Worm (Caenorhabditis elegans) whole organism, young adult: ENCODE results near the gene gcy-11.

Experiments used
- B0019.2 ChIP-seq: fragments of 200-800 bp; sonication (Bioruptor generic); conservative IDR thresholded peaks from 2 replicates; pipeline ENCODE4 v1.3.6; 2022; ENCODE audit warnings: missing genetic modification reagents, missing genetic modification characterization, missing compliant biosample characterization
- C17E4.6 ChIP-seq: fragments of 200-800 bp; sonication (Bioruptor generic); IDR thresholded peaks from 2 replicates; pipeline ENCODE4 v1.3.6; 2022; ENCODE audit warnings: missing genetic modification reagents, missing genetic modification characterization, missing compliant biosample characterization
- F49E8.2 ChIP-seq: sonication (generic microtip); optimal IDR thresholded peaks from 3 replicates; lab custom pipeline; 2017; ENCODE audit warnings: missing genetic modification characterization, mild to moderate bottlenecking, missing compliant biosample characterization, antibody characterized with exemption, moderate library complexity; ENCODE audit not compliant: insufficient read depth
- K11D2.4 ChIP-seq: fragments of 200-800 bp; sonication (Bioruptor generic); IDR thresholded peaks from 2 replicates; pipeline ENCODE4 v1.3.6; 2022; ENCODE audit warnings: missing genetic modification reagents, missing genetic modification characterization, missing compliant biosample characterization
- ZK185.1 ChIP-seq: sonication (generic microtip); optimal IDR thresholded peaks from 2 replicates; lab custom pipeline; 2016; ENCODE audit warnings: mild to moderate bottlenecking, missing genetic modification characterization, missing compliant biosample characterization; ENCODE audit not compliant: poor library complexity, severe bottlenecking
- ama-1 ChIP-seq, 3 experiments: fragments of 150-350 bp in 1 of 3; sonication (generic microtip) in 2 of 3; optimal IDR thresholded peaks; 2 replicates each; lab custom pipeline; 2014 to 2018; ENCODE audit warnings: missing biosample characterization in 2 of 3, missing genetic modification characterization in 2 of 3, missing genetic modification reagents in 2 of 3
- attf-5 ChIP-seq: fragments of 200-800 bp; sonication (Bioruptor generic); optimal IDR thresholded peaks from 2 replicates; lab custom pipeline; 2018; ENCODE audit warnings: mild to moderate bottlenecking, missing genetic modification characterization, missing compliant biosample characterization
- cebp-1 ChIP-seq, 2 experiments: fragments of 200-800 bp in 1 of 2; sonication (Bioruptor generic) in 1 of 2; sonication (generic microtip) in 1 of 2; IDR thresholded peaks in 1 of 2; optimal IDR thresholded peaks in 1 of 2; 2 replicates each; pipeline versions ENCODE4 v1.3.6 to Lab custom; 2017 to 2022; ENCODE audit warnings: missing compliant biosample characterization in 2 of 2, missing genetic modification characterization in 2 of 2, mild to moderate bottlenecking in 1 of 2, missing genetic modification reagents in 1 of 2, moderate library complexity in 1 of 2
- ceh-100 ChIP-seq: fragments of 200-800 bp; sonication (Bioruptor generic); IDR thresholded peaks from 2 replicates; pipeline ENCODE4 v1.3.6; 2022; ENCODE audit warnings: missing genetic modification reagents, missing genetic modification characterization, missing compliant biosample characterization
- ceh-27 ChIP-seq: fragments of 200-800 bp; sonication (Bioruptor generic); optimal IDR thresholded peaks from 2 replicates; lab custom pipeline; 2018; ENCODE audit warnings: mild to moderate bottlenecking, missing genetic modification characterization, moderate library complexity, missing compliant biosample characterization
- chd-7 ChIP-seq: sonication (generic microtip); optimal IDR thresholded peaks from 2 replicates; lab custom pipeline; 2016; ENCODE audit warnings: mild to moderate bottlenecking, missing genetic modification characterization, moderate library complexity, missing compliant biosample characterization
- die-1 ChIP-seq: sonication (generic microtip); optimal IDR thresholded peaks from 2 replicates; lab custom pipeline; 2016; ENCODE audit warnings: missing genotype, mild to moderate bottlenecking, missing genetic modification characterization, missing compliant biosample characterization
- dox-1 ChIP-seq: fragments of 200-800 bp; sonication (Bioruptor generic); IDR thresholded peaks from 2 replicates; pipeline ENCODE4 v1.3.6; 2022; ENCODE audit warnings: missing genetic modification reagents, missing genetic modification characterization, missing compliant biosample characterization
- egrh-3 ChIP-seq: fragments of 200-800 bp; sonication (Bioruptor generic); IDR thresholded peaks from 2 replicates; pipeline ENCODE4 v1.3.6; 2022; ENCODE audit warnings: missing genetic modification reagents, missing genetic modification characterization, missing compliant biosample characterization
- let-607 ChIP-seq, 2 experiments: fragments of 200-800 bp in 1 of 2; sonication (Bioruptor generic) in 1 of 2; sonication (generic microtip) in 1 of 2; optimal IDR thresholded peaks; 2 replicates each; lab custom pipeline; 2016 to 2018; ENCODE audit warnings: mild to moderate bottlenecking in 2 of 2, missing compliant biosample characterization in 2 of 2, missing genetic modification characterization in 2 of 2, moderate library complexity in 2 of 2, missing genotype in 1 of 2
- mxl-1 ChIP-seq: sonication (generic microtip); optimal IDR thresholded peaks from 2 replicates; lab custom pipeline; 2016; ENCODE audit warnings: missing genetic modification characterization, missing compliant biosample characterization
- nfyb-1 ChIP-seq: fragments of 200-800 bp; sonication (Bioruptor generic); IDR thresholded peaks from 2 replicates; pipeline ENCODE4 v1.3.6; 2022; ENCODE audit warnings: missing genetic modification reagents, missing genetic modification characterization, missing compliant biosample characterization
- nhr-179 ChIP-seq: sonication (generic microtip); optimal IDR thresholded peaks from 2 replicates; lab custom pipeline; 2016; ENCODE audit warnings: mild to moderate bottlenecking, missing genetic modification characterization, missing compliant biosample characterization
- nhr-90 ChIP-seq: sonication (generic microtip); optimal IDR thresholded peaks from 2 replicates; lab custom pipeline; 2016; ENCODE audit warnings: missing genotype, mild to moderate bottlenecking, missing genetic modification characterization, missing compliant biosample characterization
- pbrm-1 ChIP-seq: fragments of 200-800 bp; sonication (Bioruptor generic); IDR thresholded peaks from 2 replicates; pipeline ENCODE4 v1.3.6; 2022; ENCODE audit warnings: missing genetic modification reagents, missing genetic modification characterization, missing compliant biosample characterization
- pha-4 ChIP-seq: fragments of 150-350 bp; sonication (generic microtip); optimal IDR thresholded peaks from 2 replicates; lab custom pipeline; 2014; ENCODE audit warnings: missing biosample characterization, missing genetic modification reagents, missing genetic modification characterization
- sdz-38 ChIP-seq: sonication (generic microtip); optimal IDR thresholded peaks from 2 replicates; lab custom pipeline; 2016; ENCODE audit warnings: missing genotype, missing genetic modification characterization, missing compliant biosample characterization
- somi-1 ChIP-seq: fragments of 200-800 bp; sonication (Bioruptor generic); optimal IDR thresholded peaks from 2 replicates; lab custom pipeline; 2018; ENCODE audit warnings: mild to moderate bottlenecking, missing genetic modification characterization, missing compliant biosample characterization
- unc-62 ChIP-seq: fragments of 150-350 bp; optimal IDR thresholded peaks from 2 replicates; lab custom pipeline; 2014; ENCODE audit warnings: missing biosample characterization, missing genetic modification reagents, missing genetic modification characterization
- zfh-2 ChIP-seq: fragments of 200-800 bp; sonication (Bioruptor generic); conservative IDR thresholded peaks from 2 replicates; pipeline ENCODE4 v1.3.6; 2022; ENCODE audit warnings: missing genetic modification reagents, missing genetic modification characterization, missing compliant biosample characterization
- ztf-22 ChIP-seq: fragments of 200-800 bp; sonication (Bioruptor generic); optimal IDR thresholded peaks from 2 replicates; lab custom pipeline; 2018; ENCODE audit warnings: mild to moderate bottlenecking, missing genetic modification characterization, moderate library complexity, missing compliant biosample characterization
- ztf-26 ChIP-seq: sonication (generic microtip); optimal IDR thresholded peaks from 2 replicates; lab custom pipeline; 2017; ENCODE audit warnings: missing genetic modification characterization, missing compliant biosample characterization

The gcy-11 gene

ce11 chrX:17063749-17064252 lies 8.4 kb upstream of the gcy-11 start (continued):
- TF ChIP-seq zfh-2 (GFP tag; lab: Robert Waterston, UW) = peak; percentile 51; the same call in 1 of the 2 replicates
- no peak for TF ChIP-seq mxl-1 (tag; lab: Kevin White, UChicago)
- peak; percentile 74 for TF ChIP-seq chd-7 (tag; lab: Kevin White, UChicago)
- peak; percentile 29 for TF ChIP-seq ZK185.1 (tag; lab: Kevin White, UChicago)
- TF ChIP-seq attf-5 (GFP tag; lab: Kevin White, UChicago) = peak; percentile 23
- TF ChIP-seq nhr-179 (tag; lab: Kevin White, UChicago) = no peak
- TF ChIP-seq unc-62 (GFP tag; lab: Kevin White, UChicago) = peak; percentile 40
- TF ChIP-seq dox-1 (GFP tag; lab: Robert Waterston, UW) = peak; percentile 64
- no peak for TF ChIP-seq cebp-1 (GFP tag; IDR thresholded peaks at IDR 0.05; lab: Robert Waterston, UW)
- peak; percentile 71 for TF ChIP-seq cebp-1 (tag; optimal IDR thresholded peaks at IDR 0.05; lab: Kevin White, UChicago)
- TF ChIP-seq pha-4 (tag; lab: Kevin White, UChicago) = peak; percentile 87
- peak; percentile 54 for TF ChIP-seq ztf-22
- TF ChIP-seq C17E4.6 (GFP tag; lab: Robert Waterston, UW) = no peak

- peak; percentile 32 for TF ChIP-seq ztf-26 (tag; lab: Kevin White, UChicago)
- no peak for TF ChIP-seq nhr-90 (tag; lab: Kevin White, UChicago)
- TF ChIP-seq K11D2.4 = 0 out of 2 replicates have a peak, but pooled peaks have one; percentile 37
- TF ChIP-seq somi-1 (GFP tag; lab: Kevin White, UChicago) = peak; percentile 7
- no peak for TF ChIP-seq cebp-1 (GFP tag; IDR thresholded peaks at IDR 0.05; lab: Robert Waterston, UW)
- TF ChIP-seq cebp-1 (tag; optimal IDR thresholded peaks at IDR 0.05; lab: Kevin White, UChicago) = peak; percentile 18
Observed at ce11 chrX:17062165-17062564, 6.8 kb upstream of the gcy-11 start.

ce11 chrX:17059760-17060159 lies 4.4 kb upstream of the gcy-11 start:
- TF ChIP-seq let-607 (tag; optimal IDR thresholded peaks at IDR 0.05; lab: Kevin White, UChicago) (no peak), ceh-100 (GFP tag; lab: Robert Waterston, UW) (no peak), sdz-38 (no peak)

- TF ChIP-seq die-1 (tag; lab: Kevin White, UChicago) (no peak), ama-1 (optimal IDR thresholded peaks at IDR 0.05; lab: Kevin White, UChicago) (peak; percentile 40), ama-1 (GFP tag; optimal IDR thresholded peaks at IDR 0.05; lab: Kevin White, UChicago) (no peak), somi-1 (GFP tag; lab: Kevin White, UChicago) (peak; percentile 2), F49E8.2 (tag; lab: Kevin White, UChicago) (no peak), cebp-1 (GFP tag; IDR thresholded peaks at IDR 0.05; lab: Robert Waterston, UW) (no peak), cebp-1 (tag; optimal IDR thresholded peaks at IDR 0.05; lab: Kevin White, UChicago) (peak; percentile 34), ceh-27 (peak; percentile 10), B0019.2 (GFP tag; lab: Robert Waterston, UW) (no peak), chd-7 (tag; lab: Kevin White, UChicago) (peak; percentile 45), ztf-26 (tag; lab: Kevin White, UChicago) (no peak), zfh-2 (GFP tag; lab: Robert Waterston, UW) (peak; percentile 87), nfyb-1 (GFP tag; lab: Robert Waterston, UW) (0 out of 2 replicates have a peak, but pooled peaks have one; percentile 47), C17E4.6 (GFP tag; lab: Robert Waterston, UW) (no peak), pbrm-1 (GFP tag; lab: Robert Waterston, UW) (0 out of 2 replicates have a peak, but pooled peaks have one; percentile 10), egrh-3 (GFP tag; lab: Robert Waterston, UW) (peak; percentile 73)
Observed at ce11 chrX:17058340-17058739, 3.0 kb upstream of the gcy-11 start.
